Fruit fly (Drosophila melanogaster) whole organism, pupa: ENCODE results near the gene CG5934.
A peak's percentile ranks its signal among the peaks of the same experiment; 100 is the strongest.

ENCODE experiments used
- CG10348 ChIP-seq: fragments of 200-800 bp; sonication (Bioruptor generic); IDR thresholded peaks from 2 replicates; pipeline ENCODE4 v1.3.6; 2022; ENCODE audit warnings: missing biosample characterization, missing genetic modification characterization
- CG12605 ChIP-seq: fragments of 200-800 bp; sonication (Bioruptor generic); IDR thresholded peaks from 2 replicates; pipeline ENCODE4 v1.3.6; 2022; ENCODE audit warnings: missing biosample characterization, missing genetic modification characterization
- CG13204 ChIP-seq: fragments of 200-800 bp; sonication (Bioruptor generic); optimal IDR thresholded peaks from 2 replicates; lab custom pipeline; 2018; ENCODE audit warnings: missing biosample characterization, mild to moderate bottlenecking, missing genetic modification characterization, moderate library complexity
- CG14655 ChIP-seq: fragments of 200-800 bp; sonication (Bioruptor generic); optimal IDR thresholded peaks from 3 replicates; lab custom pipeline; 2017; ENCODE audit warnings: mild to moderate bottlenecking, missing biosample characterization, missing genetic modification reagents, missing genetic modification characterization
- CG15710 ChIP-seq: fragments of 200-800 bp; sonication (Bioruptor generic); optimal IDR thresholded peaks from 2 replicates; lab custom pipeline; 2018; ENCODE audit warnings: missing biosample characterization, mild to moderate bottlenecking, missing genetic modification characterization, moderate library complexity
- CG17806 ChIP-seq: fragments of 200-800 bp; sonication (Bioruptor generic); optimal IDR thresholded peaks from 2 replicates; lab custom pipeline; 2018; ENCODE audit warnings: missing biosample characterization, mild to moderate bottlenecking, missing genetic modification characterization, moderate library complexity
- CG32121 ChIP-seq: fragments of 200-800 bp; sonication (Bioruptor generic); IDR thresholded peaks from 2 replicates; pipeline ENCODE4 v1.3.6; 2022; ENCODE audit warnings: missing biosample characterization, missing genetic modification characterization
- CG34367 ChIP-seq: fragments of 200-800 bp; sonication (Bioruptor generic); optimal IDR thresholded peaks from 2 replicates; lab custom pipeline; 2018; ENCODE audit warnings: missing biosample characterization, mild to moderate bottlenecking, missing genetic modification characterization
- CG4496 ChIP-seq: fragments of 200-800 bp; sonication (Bioruptor generic); IDR thresholded peaks from 3 replicates; pipeline ENCODE4 v1.3.6; 2022; ENCODE audit warnings: missing biosample characterization, missing genetic modification characterization
- CG8159 ChIP-seq: fragments of 200-800 bp; sonication (Bioruptor generic); optimal IDR thresholded peaks from 3 replicates; lab custom pipeline; 2018; ENCODE audit warnings: missing biosample characterization, mild to moderate bottlenecking, missing genetic modification characterization, moderate library complexity
- CG8301 ChIP-seq: fragments of 200-800 bp; sonication (Bioruptor generic); optimal IDR thresholded peaks from 2 replicates; lab custom pipeline; 2018; ENCODE audit warnings: missing biosample characterization, mild to moderate bottlenecking, missing genetic modification characterization
- CG9948 ChIP-seq: fragments of 200-800 bp; sonication (Bioruptor generic); optimal IDR thresholded peaks from 2 replicates; lab custom pipeline; 2018; ENCODE audit warnings: missing biosample characterization, mild to moderate bottlenecking, missing genetic modification characterization, moderate library complexity
- D1 ChIP-seq: fragments of 200-800 bp; sonication (Bioruptor generic); optimal IDR thresholded peaks from 2 replicates; lab custom pipeline; 2018; ENCODE audit warnings: missing biosample characterization, mild to moderate bottlenecking, missing genetic modification characterization, moderate library complexity
- EcR ChIP-seq: fragments of 200-800 bp; sonication (Bioruptor generic); optimal IDR thresholded peaks from 3 replicates; lab custom pipeline; 2019; ENCODE audit warnings: missing biosample characterization, missing genetic modification characterization, mild to moderate bottlenecking, moderate library complexity, missing genetic modification reagents
- Ets98B ChIP-seq: fragments of 200-800 bp; sonication (Bioruptor generic); IDR thresholded peaks from 2 replicates; pipeline ENCODE4 v1.3.6; 2022; ENCODE audit warnings: missing biosample characterization, missing genetic modification characterization
- Pif1A ChIP-seq: fragments of 200-800 bp; sonication (Bioruptor generic); optimal IDR thresholded peaks from 3 replicates; lab custom pipeline; 2016; ENCODE audit warnings: missing biosample characterization, missing genetic modification characterization
- Pif1B ChIP-seq: fragments of 200-800 bp; sonication (Bioruptor generic); optimal IDR thresholded peaks from 3 replicates; lab custom pipeline; 2016; ENCODE audit warnings: missing biosample characterization, missing genetic modification characterization
- Snoo ChIP-seq: fragments of 200-800 bp; sonication (Bioruptor generic); optimal IDR thresholded peaks from 3 replicates; lab custom pipeline; 2017; ENCODE audit warnings: missing biosample characterization, mild to moderate bottlenecking, missing genetic modification characterization, inconsistent platforms
- fd96Ca ChIP-seq: fragments of 200-800 bp; sonication (Bioruptor generic); IDR thresholded peaks from 3 replicates; pipeline ENCODE4 v1.3.6; 2022; ENCODE audit warnings: missing biosample characterization, missing genetic modification characterization
- gl ChIP-seq: fragments of 200-800 bp; sonication (Bioruptor generic); optimal IDR thresholded peaks from 2 replicates; lab custom pipeline; 2018; ENCODE audit warnings: missing biosample characterization, mild to moderate bottlenecking, missing genetic modification characterization
- rn ChIP-seq: fragments of 200-800 bp; sonication (Bioruptor generic); IDR thresholded peaks from 2 replicates; pipeline ENCODE4 v1.3.6; 2022; ENCODE audit warnings: missing biosample characterization, missing genetic modification characterization

The CG5934 gene

DNA sequence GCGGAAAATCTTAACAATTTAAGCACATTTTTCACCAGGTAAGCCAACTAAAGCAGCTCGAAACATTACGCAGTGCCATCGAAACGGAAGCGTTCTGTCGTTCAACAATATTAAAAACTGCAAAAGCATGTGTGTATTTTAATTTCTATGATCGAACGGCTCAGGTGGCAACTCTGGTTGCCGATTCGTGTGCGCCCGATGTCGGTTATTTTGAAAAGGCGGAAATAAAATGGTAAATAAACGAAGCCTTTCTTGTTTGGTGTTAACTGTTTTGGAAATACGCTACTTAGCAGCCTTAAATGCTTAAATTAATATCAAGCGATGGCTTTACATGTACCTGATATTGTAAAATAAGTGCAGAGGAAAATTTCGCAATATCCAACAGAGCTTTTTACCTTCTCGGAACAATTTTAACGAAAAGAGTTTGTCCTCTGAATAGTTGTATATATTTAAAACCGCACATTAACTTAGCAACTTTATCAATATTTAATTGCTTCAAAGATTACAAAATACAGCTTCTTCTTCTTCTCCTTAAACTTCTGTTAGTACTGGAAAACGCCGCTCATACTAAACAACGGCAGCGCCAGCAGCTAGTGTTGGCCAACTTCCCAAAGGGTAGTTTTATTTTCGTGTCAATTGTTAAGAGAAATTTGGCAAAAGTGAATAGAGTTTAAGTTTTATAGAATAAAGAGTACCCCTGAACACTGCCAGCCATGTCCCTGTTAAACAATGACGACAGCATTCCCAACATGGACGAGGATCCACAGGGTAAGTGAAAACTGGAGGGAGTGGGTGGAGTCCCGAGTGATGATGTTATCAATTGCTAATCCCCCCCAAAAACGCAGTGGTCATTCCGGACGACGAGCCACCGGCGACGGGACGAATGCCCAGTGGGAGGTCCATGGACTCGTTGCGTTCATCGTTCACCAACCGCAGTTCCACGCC, at the start of gene CG5934:
TSS of gene CG5934 (plus strand) at position 588 of the 945 bp plus-strand sequence.
- TF ChIP-seq CG9948: no peak
- TF ChIP-seq gl: no peak
- no peak for TF ChIP-seq fd96Ca (GFP tag; lab: Robert Waterston, UW)
- peak; percentile 31; the same call in 1 of the 2 replicates for TF ChIP-seq Ets98B (GFP tag; lab: Robert Waterston, UW)
- TF ChIP-seq CG4496 (GFP tag; lab: Robert Waterston, UW): peak; percentile 59; the same call in 1 of the 3 replicates
- TF ChIP-seq rn (GFP tag; lab: Robert Waterston, UW): no peak
- TF ChIP-seq CG8301 (tag; lab: Kevin White, UChicago): no peak

DNA sequence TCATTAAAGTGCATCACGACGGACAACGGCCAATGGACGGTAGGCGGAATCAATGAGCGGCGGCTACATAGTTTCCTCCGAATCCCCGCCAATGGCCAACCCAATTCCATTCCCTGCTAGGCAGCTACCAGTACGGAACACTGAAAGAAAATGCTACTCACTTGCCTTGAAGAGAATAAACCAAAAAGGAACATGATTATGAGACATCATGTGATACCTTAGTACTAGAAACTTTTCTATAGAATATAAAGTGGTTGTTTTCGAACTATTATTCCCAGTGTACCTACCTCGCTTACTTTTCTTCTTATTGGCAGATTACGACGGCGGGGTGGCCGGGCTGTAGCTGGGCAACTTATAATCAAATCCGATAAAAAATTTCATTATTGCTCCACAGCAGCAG, 48.8 kb upstream of the CG5934 start:
- no peak for TF ChIP-seq CG10348 (GFP tag; lab: Robert Waterston, UW)
- TF ChIP-seq CG8159 (tag; lab: Kevin White, UChicago): peak; percentile 75
- peak; percentile 65 for TF ChIP-seq Pif1B
- TF ChIP-seq CG8301 (tag; lab: Kevin White, UChicago): peak; percentile 70
- peak; percentile 34; the same call in 1 of the 2 replicates for TF ChIP-seq rn (GFP tag; lab: Robert Waterston, UW)
- no peak for TF ChIP-seq CG13204 (GFP tag; lab: Kevin White, UChicago)
- peak; percentile 72 for TF ChIP-seq Ets98B (GFP tag; lab: Robert Waterston, UW)
- TF ChIP-seq CG12605 (GFP tag; lab: Robert Waterston, UW): peak; percentile 49
- peak; percentile 78 for TF ChIP-seq CG14655 (GFP tag; lab: Kevin White, UChicago)
- peak; percentile 66 for TF ChIP-seq Pif1A (GFP tag; lab: Kevin White, UChicago)
- TF ChIP-seq CG9948: peak; percentile 60
- peak; percentile 69 for TF ChIP-seq CG15710 (tag; lab: Kevin White, UChicago)
- TF ChIP-seq EcR (GFP tag; lab: Kevin White, UChicago): no peak
- TF ChIP-seq CG34367 (tag; lab: Kevin White, UChicago): peak; percentile 60
- peak; percentile 52 for TF ChIP-seq Snoo (tag; lab: Kevin White, UChicago)
- peak; percentile 51; the same call in 1 of the 2 replicates for TF ChIP-seq CG32121 (GFP tag; lab: Robert Waterston, UW)
- peak; percentile 30 for TF ChIP-seq gl
- peak; percentile 73 for TF ChIP-seq fd96Ca (GFP tag; lab: Robert Waterston, UW)
- peak; percentile 63; the same call in 2 of the 3 replicates for TF ChIP-seq CG4496 (GFP tag; lab: Robert Waterston, UW)
- peak; percentile 71 for TF ChIP-seq CG17806 (tag; lab: Kevin White, UChicago)
- TF ChIP-seq D1 (tag; lab: Kevin White, UChicago): no peak
- TF ChIP-seq, all 21 proteins: peak for 17

DNA sequence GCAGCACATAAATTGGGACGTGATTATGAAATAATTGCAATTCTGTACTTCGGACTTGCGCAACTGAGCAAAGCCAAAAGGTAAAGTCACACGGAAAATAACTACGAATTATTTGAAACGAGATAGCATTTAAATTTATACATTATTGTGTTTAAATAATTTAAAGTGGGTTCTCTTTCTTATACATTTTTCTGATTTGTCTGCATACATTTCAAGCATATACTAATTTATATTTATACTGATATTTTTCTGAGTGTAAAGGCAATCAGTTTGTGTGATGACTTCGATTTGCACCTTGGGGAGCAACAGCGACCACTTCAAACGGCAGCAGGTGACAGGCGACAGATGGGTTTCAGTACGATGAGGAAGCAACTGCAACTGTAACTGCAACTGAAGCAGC, 48.0 kb upstream of the CG5934 start:
- TF ChIP-seq rn (GFP tag; lab: Robert Waterston, UW) (no peak), CG14655 (GFP tag; lab: Kevin White, UChicago) (peak; percentile 20), CG8159 (tag; lab: Kevin White, UChicago) (peak; percentile 33), CG9948 (peak; percentile 22), EcR (GFP tag; lab: Kevin White, UChicago) (no peak), Ets98B (GFP tag; lab: Robert Waterston, UW) (no peak), CG12605 (GFP tag; lab: Robert Waterston, UW) (no peak), CG32121 (GFP tag; lab: Robert Waterston, UW) (no peak), CG8301 (tag; lab: Kevin White, UChicago) (peak; percentile 4), D1 (tag; lab: Kevin White, UChicago) (no peak)

DNA sequence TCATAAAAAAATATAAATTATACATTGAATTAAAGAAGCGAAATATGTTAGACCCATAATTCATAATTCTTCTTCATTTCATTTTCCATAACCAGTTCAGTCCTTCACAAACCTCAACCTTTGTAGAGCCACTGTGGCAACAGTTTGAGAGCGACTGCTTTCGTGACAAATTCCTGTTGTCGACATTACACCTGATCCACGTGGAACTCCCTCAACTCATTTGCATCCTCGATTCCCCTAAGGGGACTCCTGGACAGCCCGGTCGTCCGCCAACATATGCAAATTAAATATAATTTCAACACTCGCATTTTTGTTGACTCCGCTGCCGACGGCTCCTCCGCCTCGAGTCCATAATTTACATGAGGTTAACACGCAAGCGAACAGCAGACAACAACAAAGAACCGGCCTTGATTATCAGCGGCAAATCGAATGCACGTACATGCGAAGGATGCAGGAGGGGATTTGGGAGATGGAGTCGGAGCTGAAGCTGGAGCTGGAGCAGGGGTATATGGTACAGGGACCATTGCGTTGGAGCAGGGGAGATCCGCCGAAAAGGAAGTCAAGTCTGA, 47.3 kb upstream of the CG5934 start:
- TF ChIP-seq CG13204 (GFP tag; lab: Kevin White, UChicago) (peak; percentile 16), EcR (GFP tag; lab: Kevin White, UChicago) (peak; percentile 41), CG34367 (tag; lab: Kevin White, UChicago) (no peak)

DNA sequence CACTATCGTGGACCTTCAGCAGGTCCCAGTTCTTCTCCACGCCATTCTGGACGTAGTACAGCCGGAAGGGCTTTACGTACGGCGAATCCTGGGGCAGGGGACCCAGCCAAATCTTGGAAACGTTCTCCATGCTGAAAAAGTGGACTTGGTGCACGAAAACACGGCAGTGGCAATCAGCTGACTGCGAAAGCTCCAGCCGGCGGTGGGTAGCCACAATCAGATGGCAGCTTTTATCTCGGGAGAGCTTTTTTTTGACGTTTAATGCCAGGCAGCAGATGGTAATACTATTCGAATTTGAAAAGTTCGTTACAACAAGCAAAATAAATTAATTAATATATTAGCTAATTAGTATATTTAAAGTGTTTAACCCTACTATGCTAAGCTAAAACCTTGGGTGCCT, 45.2 kb upstream of the CG5934 start, which contains the start of gene CG42813:
TSS of gene CG42813 (minus strand) at position 220 of the 400 bp plus-strand sequence.
- TF ChIP-seq CG4496 (GFP tag; lab: Robert Waterston, UW): peak; percentile 67; the same call in 2 of the 3 replicates
- TF ChIP-seq Ets98B (GFP tag; lab: Robert Waterston, UW): peak; percentile 40; the same call in 1 of the 2 replicates
- no peak for TF ChIP-seq D1 (tag; lab: Kevin White, UChicago)

DNA sequence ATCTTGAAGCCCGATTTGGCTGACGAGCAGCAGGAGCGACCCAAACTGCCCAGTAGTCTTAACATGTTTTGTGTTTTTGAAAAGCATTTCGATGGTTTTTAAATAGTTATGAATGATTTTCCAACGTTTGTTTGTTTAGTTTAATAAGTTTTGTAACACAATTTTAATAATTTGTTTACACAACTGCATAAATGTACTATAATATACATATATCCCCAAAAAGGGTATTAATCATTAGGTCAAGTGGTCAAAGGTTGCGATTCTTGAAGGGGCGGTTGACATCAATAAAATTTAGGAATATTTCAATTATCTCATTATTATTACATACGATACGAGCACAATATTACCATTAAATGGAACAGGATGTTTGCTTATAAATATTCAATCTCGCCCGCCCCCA, 44.1 kb upstream of the CG5934 start, which contains the start of gene CG42814:
TSS of gene CG42814 (minus strand) at position 101 of the 400 bp plus-strand sequence.
- no peak for TF ChIP-seq CG9948
- TF ChIP-seq D1 (tag; lab: Kevin White, UChicago): no peak
- no peak for TF ChIP-seq Pif1A (GFP tag; lab: Kevin White, UChicago)
